Worm (Caenorhabditis elegans) whole organism, early embryonic: Measurements from ENCODE around the gene dsb-2.

ENCODE experiments used
- B0310.2 ChIP-seq: sonication (generic microtip); optimal IDR thresholded peaks from 2 replicates; lab custom pipeline; 2016; ENCODE audit warnings: mild to moderate bottlenecking, missing genetic modification characterization, missing compliant biosample characterization
- F13C5.2 ChIP-seq: sonication (generic microtip); optimal IDR thresholded peaks from 2 replicates; lab custom pipeline; 2017; ENCODE audit warnings: mild to moderate bottlenecking, missing genetic modification characterization, inconsistent platforms, missing compliant biosample characterization
- aly-1 ChIP-seq: sonication (generic microtip); optimal IDR thresholded peaks from 2 replicates; lab custom pipeline; 2016; ENCODE audit warnings: missing genetic modification characterization, missing compliant biosample characterization
- ama-1 ChIP-seq: fragments of 150-350 bp; optimal IDR thresholded peaks from 2 replicates; lab custom pipeline; 2014
- ceh-13 ChIP-seq: fragments of 200-800 bp; sonication (Bioruptor generic); optimal IDR thresholded peaks from 2 replicates; lab custom pipeline; 2018; ENCODE audit warnings: mild to moderate bottlenecking, missing genetic modification characterization, missing compliant biosample characterization
- ceh-36 ChIP-seq: sonication (generic microtip); optimal IDR thresholded peaks from 2 replicates; lab custom pipeline; 2016; ENCODE audit warnings: missing genetic modification characterization, inconsistent platforms, missing compliant biosample characterization
- ets-7 ChIP-seq: sonication (generic microtip); optimal IDR thresholded peaks from 2 replicates; lab custom pipeline; 2016; ENCODE audit warnings: missing genotype, missing genetic modification characterization, missing compliant biosample characterization
- flt-1 ChIP-seq: fragments of 200-800 bp; sonication (Bioruptor generic); IDR thresholded peaks from 2 replicates; pipeline ENCODE4 v1.3.6; 2022; ENCODE audit warnings: missing genetic modification characterization, missing compliant biosample characterization
- hmbx-1 ChIP-seq: sonication (generic microtip); optimal IDR thresholded peaks from 2 replicates; lab custom pipeline; 2016; ENCODE audit warnings: mild to moderate bottlenecking, missing genetic modification characterization, missing compliant biosample characterization
- hmg-4 ChIP-seq: fragments of 200-800 bp; sonication (Bioruptor generic); optimal IDR thresholded peaks from 2 replicates; lab custom pipeline; 2018; ENCODE audit warnings: mild to moderate bottlenecking, missing genetic modification characterization, missing compliant biosample characterization
- hnd-1 ChIP-seq: sonication (generic microtip); optimal IDR thresholded peaks from 2 replicates; lab custom pipeline; 2016; ENCODE audit warnings: missing genetic modification characterization, missing compliant biosample characterization
- pes-1 ChIP-seq: fragments of 200-800 bp; sonication (Bioruptor generic); IDR thresholded peaks from 2 replicates; pipeline ENCODE4 v1.3.6; 2022; ENCODE audit warnings: missing genetic modification reagents, missing genetic modification characterization, missing compliant biosample characterization
- scrt-1 ChIP-seq: fragments of 200-800 bp; sonication (Bioruptor generic); IDR thresholded peaks from 2 replicates; pipeline ENCODE4 v1.3.6; 2022; ENCODE audit warnings: missing genetic modification characterization, missing compliant biosample characterization
- sea-1 ChIP-seq: fragments of 200-800 bp; sonication (Bioruptor generic); conservative IDR thresholded peaks from 2 replicates; pipeline ENCODE4 v1.3.6; 2022; ENCODE audit warnings: missing genetic modification characterization, missing compliant biosample characterization
- tbx-11 ChIP-seq: fragments of 200-800 bp; sonication (Bioruptor generic); IDR thresholded peaks from 2 replicates; pipeline ENCODE4 v1.3.6; 2022; ENCODE audit warnings: missing genetic modification characterization, missing compliant biosample characterization
- tbx-37 ChIP-seq: fragments of 200-800 bp; sonication (Bioruptor generic); conservative IDR thresholded peaks from 2 replicates; pipeline ENCODE4 v1.3.6; 2022; ENCODE audit warnings: missing genetic modification reagents, missing genetic modification characterization, missing compliant biosample characterization
- tra-4 ChIP-seq: sonication (generic microtip); optimal IDR thresholded peaks from 2 replicates; lab custom pipeline; 2017; ENCODE audit warnings: missing genetic modification characterization, missing compliant biosample characterization

Gene dsb-2

ce11 chrII:14410768-14411167, at the start of gene dsb-2:
dsb-2 (plus strand) TSS chrII:14411095.
- no peak for TF ChIP-seq ceh-13 (GFP tag; lab: Kevin White, UChicago)
- no peak for TF ChIP-seq flt-1

DNA sequence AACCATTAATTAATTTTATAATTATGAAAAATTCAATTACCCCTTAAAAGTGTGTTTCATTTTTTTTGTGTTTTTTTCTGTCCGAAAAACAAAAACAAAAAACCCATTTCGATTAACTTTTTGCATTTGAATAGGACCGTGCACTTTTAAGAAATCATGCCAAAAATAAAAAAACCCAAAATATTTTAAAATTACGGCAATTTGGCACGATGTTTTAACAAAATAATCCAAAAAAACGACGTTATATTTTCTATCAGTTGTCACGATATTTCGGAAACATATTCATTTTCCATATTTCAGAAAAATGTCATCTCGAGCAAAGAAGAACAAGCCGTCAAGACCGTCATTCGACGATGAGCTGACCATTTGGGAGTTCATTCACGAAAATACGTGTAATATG, 49.2 kb upstream of the dsb-2 start, which contains the start of gene tebp-1:
Gene tebp-1 (plus strand): TSS at position 301 of the 400 bp plus-strand sequence.
- TF ChIP-seq tbx-11 (GFP tag; lab: Robert Waterston, UW) (no peak), F13C5.2 (tag; lab: Kevin White, UChicago) (no peak), pes-1 (GFP tag; lab: Robert Waterston, UW) (no peak), flt-1 (no peak), tbx-37 (GFP tag; lab: Robert Waterston, UW) (no peak), hnd-1 (no peak), ceh-13 (GFP tag; lab: Kevin White, UChicago) (no peak), ceh-36 (tag; lab: Kevin White, UChicago) (no peak), ets-7 (no peak)

ce11 chrII:14365182-14365751, 45.6 kb upstream of the dsb-2 start, which contains the start of gene imb-2:
imb-2 (plus strand) TSS chrII:14365701.
- TF ChIP-seq hnd-1: no peak
- TF ChIP-seq pes-1 (GFP tag; lab: Robert Waterston, UW): no peak
- no peak for TF ChIP-seq scrt-1 (GFP tag; lab: Robert Waterston, UW)
- TF ChIP-seq ama-1 (lab: Kevin White, UChicago): no peak
- no peak for TF ChIP-seq ceh-36 (tag; lab: Kevin White, UChicago)
- TF ChIP-seq sea-1 (GFP tag; lab: Robert Waterston, UW): no peak
- TF ChIP-seq tbx-37 (GFP tag; lab: Robert Waterston, UW): no peak
- TF ChIP-seq hmg-4 (GFP tag; lab: Kevin White, UChicago): no peak
- TF ChIP-seq ets-7: no peak
- TF ChIP-seq ceh-13 (GFP tag; lab: Kevin White, UChicago): no peak
- TF ChIP-seq B0310.2 (tag; lab: Kevin White, UChicago): no peak
- no peak for TF ChIP-seq flt-1
- no peak for TF ChIP-seq tra-4
- TF ChIP-seq F13C5.2 (tag; lab: Kevin White, UChicago): no peak
- TF ChIP-seq aly-1: no peak
- no peak for TF ChIP-seq tbx-11 (GFP tag; lab: Robert Waterston, UW)
- no peak for TF ChIP-seq hmbx-1 (tag; lab: Kevin White, UChicago)

ce11 chrII:14374594-14374993, 36.3 kb upstream of the dsb-2 start:
- TF ChIP-seq ceh-36 (tag; lab: Kevin White, UChicago) (peak; percentile 72), sea-1 (GFP tag; lab: Robert Waterston, UW) (no peak), ceh-13 (GFP tag; lab: Kevin White, UChicago) (no peak), pes-1 (GFP tag; lab: Robert Waterston, UW) (0 out of 2 replicates have a peak, but pooled peaks have one; percentile 18), hmg-4 (GFP tag; lab: Kevin White, UChicago) (no peak), hnd-1 (no peak)

DNA sequence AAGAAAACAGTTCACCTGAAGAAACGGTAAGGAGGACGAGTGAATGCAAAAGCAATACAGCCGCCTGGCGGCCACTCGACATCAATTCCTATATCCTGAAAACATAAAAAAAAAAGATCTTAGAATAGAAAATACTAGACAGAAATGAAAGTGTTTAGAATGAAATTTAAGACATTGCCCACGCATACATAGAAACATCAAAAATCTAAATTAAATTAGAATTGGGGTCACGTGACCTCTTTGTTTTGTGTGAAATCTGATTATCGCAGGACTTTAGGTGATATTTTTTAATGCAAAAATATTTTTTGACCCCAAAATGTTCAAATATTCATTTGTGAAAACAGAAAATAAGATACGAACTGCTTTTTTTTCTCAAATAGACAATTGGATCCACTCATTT, 33.1 kb upstream of the dsb-2 start, which contains the start of gene acr-20:
Gene acr-20 (minus strand): TSS at position 101 of the 400 bp plus-strand sequence.
- TF ChIP-seq ceh-13 (GFP tag; lab: Kevin White, UChicago) (no peak), aly-1 (no peak), scrt-1 (GFP tag; lab: Robert Waterston, UW) (no peak)

DNA sequence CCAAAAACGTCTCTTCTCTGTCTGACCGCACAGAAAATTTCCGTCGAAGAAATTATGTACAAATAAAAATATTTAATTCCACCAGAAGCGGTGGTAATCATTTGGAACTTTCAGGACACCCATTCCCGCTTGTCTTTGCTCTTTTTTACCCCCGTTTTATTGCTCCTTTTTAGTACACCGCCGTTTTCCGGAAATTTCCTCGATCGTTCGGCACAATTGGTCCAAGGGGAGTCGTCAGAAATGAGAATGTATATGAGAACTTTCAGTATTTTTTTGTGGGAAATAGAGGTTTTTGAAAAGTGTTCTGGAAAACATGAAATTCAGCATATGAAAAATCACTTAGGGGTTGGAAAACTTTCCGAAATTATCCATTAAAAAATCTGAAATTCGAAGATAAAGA, 30.1 kb upstream of the dsb-2 start:
- TF ChIP-seq hmbx-1 (tag; lab: Kevin White, UChicago): no peak

- TF ChIP-seq ceh-13 (GFP tag; lab: Kevin White, UChicago): no peak
- no peak for TF ChIP-seq sea-1 (GFP tag; lab: Robert Waterston, UW)
- no peak for TF ChIP-seq hmbx-1 (tag; lab: Kevin White, UChicago)
Measured at ce11 chrII:14381450-14381849, 29.4 kb upstream of the dsb-2 start, which contains the start of gene sdz-26. sdz-26 (plus strand) TSS chrII:14381750.

DNA sequence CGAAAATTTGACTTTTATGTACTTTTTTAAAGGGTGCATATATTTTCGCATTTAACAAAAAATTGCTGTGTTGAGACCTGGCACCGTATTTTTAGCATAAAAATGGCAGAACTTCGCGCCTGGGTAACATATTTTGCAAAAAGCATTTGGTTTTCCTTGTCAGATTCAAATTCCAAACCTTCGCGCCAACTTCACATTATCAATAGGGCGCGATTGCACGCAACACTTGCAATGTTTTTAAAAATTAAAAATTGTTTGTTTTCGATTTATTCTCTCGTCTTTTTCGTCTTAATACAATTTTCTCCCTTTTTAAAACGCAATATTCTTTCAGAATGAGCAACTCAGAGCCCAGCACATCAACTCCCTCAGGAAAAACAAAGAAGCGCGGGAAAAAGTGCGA, 27.3 kb upstream of the dsb-2 start, which contains the start of gene mes-2:
Gene mes-2 (plus strand): TSS at position 330 of the 400 bp plus-strand sequence.
- TF ChIP-seq scrt-1 (GFP tag; lab: Robert Waterston, UW) (no peak), flt-1 (no peak), F13C5.2 (tag; lab: Kevin White, UChicago) (peak; percentile 66), aly-1 (no peak)

DNA sequence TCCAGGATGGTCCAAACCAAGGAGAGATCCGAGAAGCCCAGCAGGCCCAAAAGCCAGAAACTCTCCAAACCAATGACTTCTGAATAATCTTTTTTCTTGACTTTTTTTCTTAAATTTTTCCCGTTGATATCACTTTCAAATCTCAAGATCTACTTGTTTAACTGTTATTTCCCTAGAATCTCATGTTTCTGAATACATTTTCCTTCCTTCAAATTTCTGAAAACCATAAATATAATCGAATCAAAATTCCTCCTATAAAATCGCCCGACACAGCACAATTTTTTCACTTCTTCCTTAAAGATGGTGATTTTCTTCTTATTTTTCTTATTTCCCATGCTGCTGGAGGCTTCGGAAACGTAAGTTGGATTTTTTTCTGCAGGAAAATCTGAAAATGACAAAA, 22.7 kb upstream of the dsb-2 start, which contains the start of gene F26H11.8:
Gene F26H11.8 (plus strand): TSS at position 301 of the 400 bp plus-strand sequence.
- no peak for TF ChIP-seq hmbx-1 (tag; lab: Kevin White, UChicago)
- TF ChIP-seq hnd-1: no peak
- TF ChIP-seq pes-1 (GFP tag; lab: Robert Waterston, UW): no peak
- TF ChIP-seq scrt-1 (GFP tag; lab: Robert Waterston, UW): no peak
- TF ChIP-seq B0310.2 (tag; lab: Kevin White, UChicago): no peak
- TF ChIP-seq ceh-36 (tag; lab: Kevin White, UChicago): no peak
- TF ChIP-seq hmg-4 (GFP tag; lab: Kevin White, UChicago): no peak
- TF ChIP-seq flt-1: no peak
- no peak for TF ChIP-seq ama-1 (lab: Kevin White, UChicago)
- no peak for TF ChIP-seq aly-1
- TF ChIP-seq tbx-11 (GFP tag; lab: Robert Waterston, UW): no peak
- no peak for TF ChIP-seq tra-4
- no peak for TF ChIP-seq sea-1 (GFP tag; lab: Robert Waterston, UW)
- no peak for TF ChIP-seq F13C5.2 (tag; lab: Kevin White, UChicago)
- TF ChIP-seq ceh-13 (GFP tag; lab: Kevin White, UChicago): no peak
